Worm (Caenorhabditis elegans) whole organism, L1 larva: ENCODE data around the gene Y48E1C.4.

Source experiments
- alr-1 ChIP-seq: fragments of 200-800 bp; sonication (Bioruptor generic); optimal IDR thresholded peaks from 2 replicates; lab custom pipeline; 2018; ENCODE audit warnings: borderline replicate concordance, mild to moderate bottlenecking, missing genetic modification characterization, missing compliant biosample characterization
- ama-1 ChIP-seq: fragments of 150-350 bp; optimal IDR thresholded peaks from 2 replicates; lab custom pipeline; 2014
- egl-27 ChIP-seq, 2 experiments: fragments of 150-350 bp in 1 of 2; sonication (generic microtip); optimal IDR thresholded peaks; 3 replicates each; lab custom pipeline; 2017 to 2018; ENCODE audit warnings: missing biosample characterization in 2 of 2, missing genetic modification characterization in 2 of 2, missing genetic modification reagents in 2 of 2
- fos-1 ChIP-seq: fragments of 150-350 bp; optimal IDR thresholded peaks from 2 replicates; lab custom pipeline; 2014; ENCODE audit warnings: missing biosample characterization, missing genetic modification characterization
- lin-35 ChIP-seq, 2 experiments: fragments of 150-350 bp; optimal IDR thresholded peaks; 2 replicates each; lab custom pipeline; 2014; ENCODE audit warnings: missing biosample characterization in 2 of 2, missing genetic modification characterization in 2 of 2, missing genetic modification reagents in 2 of 2
- mep-1 ChIP-seq: fragments of 150-350 bp; optimal IDR thresholded peaks from 2 replicates; lab custom pipeline; 2014; ENCODE audit warnings: missing biosample characterization, missing genetic modification characterization
- nhr-11 ChIP-seq: fragments of 150-350 bp; optimal IDR thresholded peaks from 2 replicates; lab custom pipeline; 2014; ENCODE audit warnings: missing biosample characterization, missing genetic modification characterization
- nhr-237 ChIP-seq: fragments of 150-350 bp; optimal IDR thresholded peaks from 2 replicates; lab custom pipeline; 2014; ENCODE audit warnings: missing biosample characterization, missing genetic modification characterization
- nhr-76 ChIP-seq: sonication (generic microtip); optimal IDR thresholded peaks from 2 replicates; lab custom pipeline; 2017; ENCODE audit warnings: missing biosample characterization, missing genetic modification characterization
- nhr-77 ChIP-seq: fragments of 150-350 bp; optimal IDR thresholded peaks from 2 replicates; lab custom pipeline; 2014; ENCODE audit warnings: missing biosample characterization, missing genetic modification characterization
- pag-3 ChIP-seq: sonication (generic microtip); optimal IDR thresholded peaks from 2 replicates; lab custom pipeline; 2017; ENCODE audit warnings: missing genetic modification characterization, mild to moderate bottlenecking, missing compliant biosample characterization, antibody characterized with exemption, borderline replicate concordance; ENCODE audit not compliant: insufficient read depth
- sptf-1 ChIP-seq: fragments of 150-350 bp; optimal IDR thresholded peaks from 2 replicates; lab custom pipeline; 2014; ENCODE audit warnings: missing biosample characterization, missing genetic modification characterization
- unc-130 ChIP-seq: fragments of 150-350 bp; optimal IDR thresholded peaks from 2 replicates; lab custom pipeline; 2017; ENCODE audit warnings: missing biosample characterization, missing genetic modification characterization, inconsistent platforms
- ztf-4 ChIP-seq: fragments of 150-350 bp; optimal IDR thresholded peaks from 2 replicates; lab custom pipeline; 2014; ENCODE audit warnings: missing biosample characterization, missing genetic modification characterization

DNA sequence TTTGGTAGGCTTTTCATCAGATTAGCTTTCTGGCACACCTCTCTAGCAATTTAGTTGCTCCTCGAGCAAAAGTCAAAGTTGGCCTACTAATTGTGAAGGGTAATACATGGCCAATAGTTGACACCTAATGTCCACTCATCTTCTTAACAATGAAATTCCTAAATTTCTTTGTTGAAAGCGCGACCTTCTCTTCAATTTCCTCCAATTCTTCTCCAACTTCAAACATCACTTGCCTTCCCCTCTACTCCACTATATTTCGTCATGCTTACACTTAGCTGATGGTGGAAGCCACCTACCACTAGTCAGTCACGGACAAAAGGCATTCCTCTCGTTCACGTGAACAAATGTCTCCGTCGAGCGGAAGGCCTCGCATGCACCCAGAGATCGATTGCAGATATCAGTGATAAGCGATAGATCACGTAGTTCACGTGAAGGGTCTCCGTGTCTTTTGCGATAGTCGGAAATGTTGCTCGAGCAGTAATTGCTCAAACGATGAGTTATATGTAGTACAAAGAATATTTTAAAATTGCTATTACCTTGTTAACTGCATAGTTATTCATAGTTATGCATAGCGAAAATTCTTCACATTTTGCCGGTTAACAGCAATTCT is 32.5 kb upstream of the Y48E1C.4 start, which contains the start of gene E01G4.3:
- TF ChIP-seq nhr-237 (tag; lab: Kevin White, UChicago): no peak
- peak; percentile 53 for TF ChIP-seq mep-1 (tag; lab: Kevin White, UChicago)
- no peak for TF ChIP-seq nhr-77 (tag; lab: Kevin White, UChicago)
- no peak for TF ChIP-seq sptf-1
- no peak for TF ChIP-seq ama-1 (lab: Kevin White, UChicago)
- peak; percentile 39 for TF ChIP-seq ztf-4 (tag; lab: Kevin White, UChicago)
- peak; percentile 54 for TF ChIP-seq nhr-11 (tag; lab: Kevin White, UChicago)
- TF ChIP-seq nhr-76 (tag; lab: Kevin White, UChicago): no peak
- peak in 1 of 2 experiments; percentile 16 for TF ChIP-seq egl-27 (tag; optimal IDR thresholded peaks at IDR 0.05; lab: Kevin White, UChicago)
- peak in 1 of 2 experiments; percentile 74 for TF ChIP-seq lin-35 (GFP tag; optimal IDR thresholded peaks at IDR 0.05; lab: Kevin White, UChicago)
- TF ChIP-seq pag-3: no peak
- TF ChIP-seq unc-130 (tag; lab: Kevin White, UChicago): peak; percentile 96
- no peak for TF ChIP-seq alr-1
- no peak for TF ChIP-seq fos-1 (tag; lab: Kevin White, UChicago)
